Worm (Caenorhabditis elegans): ENCODE data around the gene nhr-143.

DNA sequence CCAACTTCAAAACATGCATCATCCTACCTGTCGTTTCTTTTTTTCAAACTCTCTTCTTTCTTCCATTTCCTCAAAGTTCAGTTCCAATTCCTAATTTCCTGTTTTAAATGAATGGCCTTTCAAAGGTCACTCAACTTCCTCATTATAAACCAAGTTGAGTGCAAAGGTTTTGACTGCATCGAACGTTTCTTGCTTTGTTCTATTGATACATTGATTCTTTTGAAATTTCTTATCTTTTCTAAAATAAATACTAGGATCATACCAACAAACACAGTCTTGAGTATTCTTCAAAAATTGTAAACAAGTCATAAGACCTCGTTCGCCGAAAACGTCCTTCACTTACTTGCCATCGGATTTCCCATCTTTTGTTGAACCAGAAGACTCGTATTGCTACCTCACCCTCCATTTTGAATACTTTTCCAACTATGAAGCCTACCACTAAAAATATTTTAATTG is 15.5 kb upstream of the nhr-143 start, which contains the start of gene F59E11.7:
- TF ChIP-seq hmg-4 (GFP tag; optimal IDR thresholded peaks at IDR 0.05) (no peak), sea-1 (GFP tag; conservative IDR thresholded peaks at IDR 0.05) (no peak), ama-1 (optimal IDR thresholded peaks at IDR 0.05) (no peak), B0310.2 (tag; optimal IDR thresholded peaks at IDR 0.05) (no peak), tra-4 (tag; optimal IDR thresholded peaks at IDR 0.05) (no peak), hnd-1 (tag; optimal IDR thresholded peaks at IDR 0.05) (no peak)
